Worm (Caenorhabditis elegans): ENCODE results near the gene snr-5.
A peak's percentile ranks its signal among the peaks of the same experiment; 100 is the strongest.

The snr-5 gene

DNA sequence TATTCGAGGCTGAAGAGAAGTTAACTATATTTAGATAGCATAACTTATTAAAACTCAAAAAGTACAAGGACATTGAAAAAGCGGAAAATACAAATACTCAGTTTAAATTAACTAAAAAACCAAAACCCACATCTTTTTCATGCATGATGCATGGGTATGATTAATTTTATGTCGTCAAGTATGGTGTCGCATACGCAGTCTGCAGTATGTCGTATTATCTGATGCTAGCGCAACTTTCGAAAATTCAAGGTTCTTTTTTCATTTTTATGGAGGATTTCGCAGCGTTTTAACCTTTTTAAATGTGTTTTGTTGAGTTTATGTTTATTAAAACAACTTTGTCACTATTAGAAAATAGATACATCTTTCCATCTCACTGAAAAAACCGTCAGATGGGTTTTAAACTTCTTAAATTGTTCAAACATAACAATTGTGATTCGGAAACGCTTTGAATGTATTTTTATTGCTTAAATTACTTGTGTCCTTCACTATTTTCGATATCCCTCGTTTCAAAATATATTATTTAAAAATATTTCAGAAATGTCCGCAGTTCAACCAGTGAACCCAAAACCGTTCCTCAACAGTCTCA lies at the start of gene snr-5:
Gene snr-5 (plus strand): TSS at position 536 of the 586 bp plus-strand sequence.
- TF ChIP-seq Y22D7AL.16 (tag; optimal IDR thresholded peaks at IDR 0.05), result no peak
- peak; percentile 11 for TF ChIP-seq unc-42 (tag; optimal IDR thresholded peaks at IDR 0.05)

DNA sequence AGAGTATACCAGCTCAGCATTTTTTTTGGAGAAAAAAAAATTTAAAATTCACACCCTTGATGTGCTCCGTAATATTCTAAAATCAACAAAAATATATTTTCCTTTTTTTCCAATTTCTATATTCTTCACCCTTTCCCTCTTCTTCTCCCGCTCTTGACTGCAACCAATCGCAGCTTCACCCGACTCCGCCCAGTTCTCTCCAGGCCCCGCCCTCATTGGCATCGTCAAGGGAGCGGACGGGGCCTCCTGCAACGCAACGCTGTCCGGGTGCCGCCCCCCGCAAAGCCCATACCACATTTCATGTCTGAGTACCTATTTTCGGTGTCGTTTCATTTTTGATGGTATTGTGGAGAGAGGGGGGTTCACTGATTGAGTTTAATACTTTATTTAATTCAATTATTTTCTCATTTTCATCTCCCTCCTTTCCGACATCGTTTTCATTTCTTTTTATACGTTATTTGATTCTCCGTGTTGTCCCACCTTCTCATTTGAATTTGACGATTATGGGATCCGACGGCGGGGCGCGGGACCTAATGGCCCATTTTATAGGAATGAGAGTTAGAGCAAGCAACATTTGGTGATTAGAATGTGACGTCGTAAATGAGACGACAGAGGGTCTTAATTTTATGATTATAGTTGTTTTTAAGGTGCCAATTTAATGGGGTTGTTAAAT lies 49.5 kb upstream of the snr-5 start:
- peak; percentile 34 for TF ChIP-seq ceh-14 (tag; optimal IDR thresholded peaks at IDR 0.05)
- peak; percentile 49 for TF ChIP-seq ref-2 (tag; optimal IDR thresholded peaks at IDR 0.05)
- TF ChIP-seq ceh-45 (GFP tag; IDR thresholded peaks at IDR 0.05), result no peak
- TF ChIP-seq hlh-6 (tag; optimal IDR thresholded peaks at IDR 0.05), result no peak
- TF ChIP-seq unc-42 (tag; optimal IDR thresholded peaks at IDR 0.05), result peak; percentile 23
- TF ChIP-seq nfya-1 (tag; optimal IDR thresholded peaks at IDR 0.05), result peak; percentile 98
- TF ChIP-seq tbx-2 (tag; optimal IDR thresholded peaks at IDR 0.05), result no peak
- TF ChIP-seq madf-2 (tag; optimal IDR thresholded peaks at IDR 0.05), result no peak

- peak; percentile 47 for TF ChIP-seq nfya-1 (tag; optimal IDR thresholded peaks at IDR 0.05)
- no peak for TF ChIP-seq ceh-2 (tag; optimal IDR thresholded peaks at IDR 0.05)
Measured at ce11 chrIII:7814159-7815055, 47.5 kb upstream of the snr-5 start, which contains the start of gene egl-5. Gene egl-5 (plus strand): TSS chrIII:7814374.

ce11 chrIII:7815056-7815366 lies 46.9 kb upstream of the snr-5 start:
- no peak for TF ChIP-seq K02D7.2 (tag; optimal IDR thresholded peaks at IDR 0.05)
- no peak for TF ChIP-seq fkh-6 (tag; optimal IDR thresholded peaks at IDR 0.05)
- no peak for TF ChIP-seq fax-1 (tag; optimal IDR thresholded peaks at IDR 0.05)
- no peak for TF ChIP-seq ceh-45 (GFP tag; IDR thresholded peaks at IDR 0.05)
- TF ChIP-seq che-1 (tag; optimal IDR thresholded peaks at IDR 0.05), result no peak
- TF ChIP-seq syd-9 (tag; optimal IDR thresholded peaks at IDR 0.05), result no peak

DNA sequence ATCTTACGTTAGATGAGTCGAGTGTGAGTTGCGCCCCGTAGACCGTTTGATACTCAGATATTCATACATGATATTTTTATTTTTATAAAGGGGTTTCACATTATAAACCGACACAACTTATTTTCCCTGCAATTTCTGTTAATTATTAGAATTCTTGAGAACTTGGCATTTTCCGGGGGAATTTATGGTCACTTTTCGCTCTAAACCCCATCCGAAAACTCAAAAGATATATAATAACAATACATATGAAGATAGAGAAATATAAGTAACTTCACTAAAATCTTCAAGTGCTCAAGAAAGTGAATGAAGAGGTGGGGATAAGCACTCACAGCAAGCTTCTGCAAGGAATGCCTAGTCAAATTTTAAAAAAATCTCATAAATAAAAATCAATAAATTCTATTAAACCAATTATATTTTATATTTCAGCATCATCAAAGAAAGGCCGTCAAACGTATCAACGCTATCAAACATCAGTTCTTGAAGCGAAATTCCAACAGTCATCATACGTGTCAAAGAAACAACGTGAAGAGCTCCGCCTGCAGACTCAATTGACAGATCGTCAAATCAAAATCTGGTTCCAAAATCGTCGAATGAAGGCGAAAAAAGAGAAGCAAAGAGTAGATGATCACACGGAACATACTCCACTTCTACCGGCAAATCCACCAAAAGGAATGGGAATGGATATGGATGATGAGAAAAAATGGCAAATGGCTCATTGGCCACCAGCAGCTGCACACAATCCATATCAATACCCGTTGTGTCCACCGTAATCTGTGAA lies 46.1 kb upstream of the snr-5 start:
- TF ChIP-seq sox-2 (GFP tag; IDR thresholded peaks at IDR 0.05), result no peak
- TF ChIP-seq T23F11.4 (GFP tag; optimal IDR thresholded peaks at IDR 0.05), result no peak
- no peak for TF ChIP-seq fkh-10 (GFP tag; optimal IDR thresholded peaks at IDR 0.05)
- TF ChIP-seq ceh-34 (tag; optimal IDR thresholded peaks at IDR 0.05), result no peak
- TF ChIP-seq ceh-2 (tag; optimal IDR thresholded peaks at IDR 0.05), result no peak
- TF ChIP-seq lim-6 (tag; optimal IDR thresholded peaks at IDR 0.05), result no peak
- TF ChIP-seq C08G9.2 (tag; optimal IDR thresholded peaks at IDR 0.05), result no peak
- no peak for TF ChIP-seq ceh-24 (tag; optimal IDR thresholded peaks at IDR 0.05)
- TF ChIP-seq mec-3 (tag; optimal IDR thresholded peaks at IDR 0.05; ENCODE audit: borderline replicate concordance), result no peak

DNA sequence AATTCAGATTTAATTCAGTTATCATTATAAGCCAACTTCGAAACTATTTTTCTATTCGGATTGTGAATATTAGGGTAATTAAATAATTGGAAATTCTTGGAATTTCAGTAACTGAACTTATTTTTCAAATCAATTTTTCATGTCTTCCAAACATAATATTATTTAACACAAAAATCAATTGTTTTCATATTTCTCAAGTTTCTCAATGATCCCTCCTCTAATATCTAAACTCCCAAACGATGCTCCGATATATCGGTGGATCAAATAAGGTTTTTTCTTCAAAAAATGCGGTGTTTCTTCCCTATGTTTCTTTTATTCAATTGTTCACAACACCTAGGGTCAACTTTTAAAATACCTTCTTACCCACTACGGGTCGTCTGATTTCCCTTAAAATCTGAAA lies 45.4 kb upstream of the snr-5 start:
- TF ChIP-seq ceh-22 (tag; optimal IDR thresholded peaks at IDR 0.05) (no peak), ceh-18 (tag; optimal IDR thresholded peaks at IDR 0.05) (no peak), pqm-1 (tag; optimal IDR thresholded peaks at IDR 0.05) (no peak), rnt-1 (tag; optimal IDR thresholded peaks at IDR 0.05) (no peak), ceh-24 (tag; optimal IDR thresholded peaks at IDR 0.05) (no peak), elt-4 (tag; optimal IDR thresholded peaks at IDR 0.05) (no peak), K09A11.1 (tag; optimal IDR thresholded peaks at IDR 0.05; ENCODE audit: insufficient read depth) (no peak)
